Worm (Caenorhabditis elegans) whole organism, L3 larva: ENCODE data around the gene dpy-22.
A peak's percentile ranks its signal among the peaks of the same experiment; 100 is the strongest.

ENCODE experiments used
- ZK546.5 ChIP-seq: sonication (generic microtip); optimal IDR thresholded peaks from 2 replicates; lab custom pipeline; 2017; ENCODE audit warnings: missing biosample characterization, missing genetic modification characterization
- aly-2 ChIP-seq: fragments of 150-350 bp; optimal IDR thresholded peaks from 2 replicates; lab custom pipeline; 2014; ENCODE audit warnings: missing biosample characterization, missing genetic modification characterization
- ceh-28 ChIP-seq: fragments of 150-350 bp; optimal IDR thresholded peaks from 2 replicates; lab custom pipeline; 2014; ENCODE audit warnings: missing biosample characterization, missing genetic modification reagents, missing genetic modification characterization
- ceh-82 ChIP-seq: fragments of 150-350 bp; optimal IDR thresholded peaks from 2 replicates; lab custom pipeline; 2014; ENCODE audit warnings: missing biosample characterization, missing genetic modification characterization
- daf-12 ChIP-seq: fragments of 150-350 bp; optimal IDR thresholded peaks from 2 replicates; lab custom pipeline; 2014; ENCODE audit warnings: missing biosample characterization, missing genetic modification reagents, missing genetic modification characterization
- egl-27 ChIP-seq: sonication (generic microtip); optimal IDR thresholded peaks from 4 replicates; lab custom pipeline; 2017; ENCODE audit warnings: missing biosample characterization, missing genetic modification reagents, missing genetic modification characterization
- egl-5 ChIP-seq: fragments of 150-350 bp; optimal IDR thresholded peaks from 2 replicates; lab custom pipeline; 2017; ENCODE audit warnings: missing biosample characterization, missing genetic modification reagents, missing genetic modification characterization, inconsistent platforms
- elt-2 ChIP-seq: sonication (generic microtip); optimal IDR thresholded peaks from 2 replicates; lab custom pipeline; 2016; ENCODE audit warnings: missing genetic modification reagents, mild to moderate bottlenecking, missing genetic modification characterization, missing compliant biosample characterization
- fkh-2 ChIP-seq: fragments of 150-350 bp; optimal IDR thresholded peaks from 2 replicates; lab custom pipeline; 2014; ENCODE audit warnings: missing biosample characterization, missing genetic modification reagents, missing genetic modification characterization
- fos-1 ChIP-seq: fragments of 150-350 bp; optimal IDR thresholded peaks from 2 replicates; lab custom pipeline; 2014; ENCODE audit warnings: missing biosample characterization, missing genetic modification characterization
- jun-1 ChIP-seq: fragments of 150-350 bp; optimal IDR thresholded peaks from 2 replicates; lab custom pipeline; 2014; ENCODE audit warnings: missing biosample characterization, missing genetic modification reagents, missing genetic modification characterization
- lin-39 ChIP-seq: fragments of 150-350 bp; optimal IDR thresholded peaks from 2 replicates; lab custom pipeline; 2018; ENCODE audit warnings: missing biosample characterization, missing genetic modification reagents, missing genetic modification characterization
- lsy-12 ChIP-seq: sonication (generic microtip); optimal IDR thresholded peaks from 2 replicates; lab custom pipeline; 2016; ENCODE audit warnings: mild to moderate bottlenecking, missing genetic modification characterization, missing compliant biosample characterization
- mdl-1 ChIP-seq: fragments of 150-350 bp; optimal IDR thresholded peaks from 2 replicates; lab custom pipeline; 2014; ENCODE audit warnings: missing biosample characterization, missing genetic modification characterization
- mml-1 ChIP-seq: fragments of 150-350 bp; sonication (generic microtip); optimal IDR thresholded peaks from 3 replicates; lab custom pipeline; 2014; ENCODE audit warnings: missing biosample characterization, missing genetic modification characterization
- nfya-1 ChIP-seq: sonication (generic microtip); optimal IDR thresholded peaks from 2 replicates; lab custom pipeline; 2017; ENCODE audit warnings: missing genetic modification characterization, mild to moderate bottlenecking, missing compliant biosample characterization, antibody characterized with exemption, moderate library complexity; ENCODE audit not compliant: insufficient read depth
- nhr-25 ChIP-seq: sonication (generic microtip); optimal IDR thresholded peaks from 2 replicates; lab custom pipeline; 2017; ENCODE audit warnings: missing biosample characterization, missing genetic modification characterization
- nhr-43 ChIP-seq: sonication (generic microtip); optimal IDR thresholded peaks from 2 replicates; lab custom pipeline; 2016; ENCODE audit warnings: mild to moderate bottlenecking, missing genetic modification characterization, missing compliant biosample characterization; ENCODE audit not compliant: poor library complexity, severe bottlenecking
- nhr-67 ChIP-seq: fragments of 150-350 bp; optimal IDR thresholded peaks from 2 replicates; lab custom pipeline; 2014; ENCODE audit warnings: missing biosample characterization, missing genetic modification characterization
- nhr-76 ChIP-seq: fragments of 150-350 bp; sonication (generic microtip); optimal IDR thresholded peaks from 5 replicates; lab custom pipeline; 2014; ENCODE audit warnings: missing biosample characterization, missing genetic modification characterization
- nhr-77 ChIP-seq: fragments of 150-350 bp; optimal IDR thresholded peaks from 2 replicates; lab custom pipeline; 2014; ENCODE audit warnings: missing biosample characterization, missing genetic modification characterization
- pha-4 ChIP-seq: fragments of 150-350 bp; optimal IDR thresholded peaks from 2 replicates; lab custom pipeline; 2014; ENCODE audit warnings: missing biosample characterization, missing genetic modification reagents, missing genetic modification characterization
- pqm-1 ChIP-seq: fragments of 150-350 bp; optimal IDR thresholded peaks from 2 replicates; lab custom pipeline; 2017; ENCODE audit warnings: missing biosample characterization, missing genetic modification characterization, inconsistent platforms
- sea-2 ChIP-seq: fragments of 150-350 bp; sonication (generic microtip); optimal IDR thresholded peaks from 4 replicates; lab custom pipeline; 2014; ENCODE audit warnings: missing biosample characterization, missing genetic modification reagents, missing genetic modification characterization
- skn-1 ChIP-seq: fragments of 150-350 bp; optimal IDR thresholded peaks from 2 replicates; lab custom pipeline; 2014; ENCODE audit warnings: missing biosample characterization, missing genetic modification characterization
- tbx-2 ChIP-seq: sonication (generic microtip); optimal IDR thresholded peaks from 2 replicates; lab custom pipeline; 2016; ENCODE audit warnings: mild to moderate bottlenecking, missing genetic modification characterization, missing compliant biosample characterization
- unc-39 ChIP-seq: sonication (generic microtip); optimal IDR thresholded peaks from 4 replicates; lab custom pipeline; 2017; ENCODE audit warnings: missing biosample characterization, missing genetic modification characterization
- unc-62 ChIP-seq: fragments of 150-350 bp; sonication (generic microtip); optimal IDR thresholded peaks from 4 replicates; lab custom pipeline; 2014; ENCODE audit warnings: missing biosample characterization, missing genetic modification reagents, missing genetic modification characterization
- ztf-11 ChIP-seq: fragments of 150-350 bp; optimal IDR thresholded peaks from 2 replicates; lab custom pipeline; 2014; ENCODE audit warnings: missing biosample characterization, missing genetic modification characterization
- ztf-4 ChIP-seq: fragments of 150-350 bp; optimal IDR thresholded peaks from 2 replicates; lab custom pipeline; 2014; ENCODE audit warnings: missing biosample characterization, missing genetic modification characterization

dpy-22 gene

ce11 chrX:9848214-9848789 is 26.2 kb upstream of the dpy-22 start:
- TF ChIP-seq elt-2 (tag; lab: Kevin White, UChicago) (no peak), pha-4 (tag; lab: Kevin White, UChicago) (no peak), unc-62 (GFP tag; lab: Kevin White, UChicago) (no peak), jun-1 (tag; lab: Kevin White, UChicago) (no peak), nhr-25 (tag; lab: Kevin White, UChicago) (no peak), lin-39 (no peak), skn-1 (tag; lab: Kevin White, UChicago) (no peak), fkh-2 (no peak), sea-2 (GFP tag; lab: Kevin White, UChicago) (no peak), ceh-82 (tag; lab: Kevin White, UChicago) (no peak), unc-39 (tag; lab: Kevin White, UChicago) (no peak), egl-27 (no peak), nhr-67 (tag; lab: Kevin White, UChicago) (no peak), mml-1 (tag; lab: Kevin White, UChicago) (no peak), nhr-76 (tag; lab: Kevin White, UChicago) (no peak)

DNA sequence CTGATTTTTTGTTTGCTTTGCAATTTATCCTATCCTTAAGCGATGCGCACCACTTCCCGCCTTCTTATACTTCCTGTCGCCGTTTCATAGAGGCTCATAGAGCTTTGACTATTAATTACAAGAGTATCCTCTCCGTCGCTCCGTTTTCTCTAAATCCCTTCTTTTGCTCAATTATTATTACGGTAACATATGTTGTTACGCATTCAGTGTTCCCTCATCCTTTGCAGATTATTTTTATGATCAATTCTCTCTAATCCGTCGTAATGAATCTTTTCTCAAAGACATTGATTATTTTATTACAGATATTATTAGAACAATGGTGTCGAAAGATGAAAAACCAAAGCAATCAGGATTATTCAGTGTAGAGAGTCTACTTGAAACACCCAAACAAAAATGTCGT is 24.9 kb upstream of the dpy-22 start, which contains the start of gene vab-15:
vab-15 (plus strand) TSS at position 301 of the 400 bp plus-strand sequence.
- TF ChIP-seq ZK546.5 (no peak), egl-27 (no peak), ztf-11 (tag; lab: Kevin White, UChicago) (no peak), ceh-28 (tag; lab: Kevin White, UChicago) (no peak), fos-1 (tag; lab: Kevin White, UChicago) (no peak), nhr-43 (tag; lab: Kevin White, UChicago) (no peak), nhr-77 (tag; lab: Kevin White, UChicago) (no peak), fkh-2 (no peak)
- TF ChIP-seq, all 47 proteins: peak for 0

DNA sequence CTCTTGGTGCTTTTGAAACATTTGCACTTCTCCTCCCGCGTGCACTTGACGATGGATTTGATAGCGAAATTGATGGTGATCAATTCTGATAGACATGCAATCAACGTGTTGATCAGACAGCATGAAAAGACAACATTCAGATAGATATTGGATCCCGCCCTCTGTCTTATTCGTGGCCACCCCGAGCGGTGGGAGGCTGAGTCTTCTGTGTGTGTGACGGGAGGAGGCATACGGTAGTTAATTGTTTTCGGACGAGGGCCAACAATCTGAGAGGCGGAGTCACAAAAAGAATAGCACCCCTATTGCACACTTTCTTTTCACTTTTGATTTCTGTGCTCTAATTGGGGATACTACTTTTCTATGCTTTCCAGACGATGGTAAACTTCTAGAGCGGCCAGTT is 23.8 kb upstream of the dpy-22 start:
- TF ChIP-seq nfya-1 (tag; lab: Kevin White, UChicago), result peak; percentile 26
- no peak for TF ChIP-seq mdl-1 (tag; lab: Kevin White, UChicago)
- no peak for TF ChIP-seq aly-2
- TF ChIP-seq egl-5 (tag; lab: Kevin White, UChicago), result no peak
- no peak for TF ChIP-seq fos-1 (tag; lab: Kevin White, UChicago)
- TF ChIP-seq daf-12 (tag; lab: Kevin White, UChicago), result no peak
- TF ChIP-seq unc-39 (tag; lab: Kevin White, UChicago), result no peak

DNA sequence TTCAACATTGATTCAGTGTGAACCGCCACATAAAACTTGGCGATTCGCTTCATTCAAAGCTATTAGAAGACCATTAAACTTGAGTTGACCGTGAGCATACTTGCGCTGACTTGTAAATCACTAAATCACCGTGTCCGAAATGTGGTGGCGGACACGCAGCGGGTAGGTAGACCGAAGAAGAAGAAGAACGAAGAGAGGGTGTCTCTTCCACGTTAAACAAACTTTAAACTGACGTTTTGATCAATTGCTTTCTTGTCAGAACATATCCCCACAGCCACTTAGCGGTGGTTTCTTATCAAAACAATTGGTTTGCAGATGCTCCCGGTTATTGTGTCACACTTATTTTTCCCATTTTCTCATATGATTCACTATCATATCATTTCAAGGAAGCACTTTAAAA is 21.5 kb upstream of the dpy-22 start:
- TF ChIP-seq aly-2 (no peak), fkh-2 (no peak), lsy-12 (no peak), egl-5 (tag; lab: Kevin White, UChicago) (peak; percentile 16)

DNA sequence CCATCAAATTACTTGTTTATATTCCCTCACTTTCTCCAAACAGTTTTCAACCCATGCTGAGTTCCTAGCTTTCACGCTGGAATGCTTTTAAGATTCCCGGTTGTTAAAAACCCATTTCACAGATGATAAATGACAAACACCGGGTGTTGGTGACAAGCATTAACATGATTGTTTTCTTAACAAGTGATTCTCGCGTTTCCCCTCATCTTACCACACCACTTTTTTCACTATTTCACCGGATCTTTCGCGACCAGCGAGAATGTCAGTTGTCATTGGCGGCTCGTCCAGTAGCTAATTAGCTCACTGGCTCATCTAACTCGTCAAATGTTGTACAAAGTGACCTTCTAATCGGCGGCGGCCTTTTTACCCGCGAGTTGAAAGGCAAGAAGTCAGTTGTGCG is 20.0 kb upstream of the dpy-22 start:
- no peak for TF ChIP-seq ceh-82 (tag; lab: Kevin White, UChicago)
- peak; percentile 22 for TF ChIP-seq lin-39
- TF ChIP-seq unc-39 (tag; lab: Kevin White, UChicago), result no peak
- peak; percentile 25 for TF ChIP-seq nfya-1 (tag; lab: Kevin White, UChicago)
- peak; percentile 85 for TF ChIP-seq egl-5 (tag; lab: Kevin White, UChicago)

DNA sequence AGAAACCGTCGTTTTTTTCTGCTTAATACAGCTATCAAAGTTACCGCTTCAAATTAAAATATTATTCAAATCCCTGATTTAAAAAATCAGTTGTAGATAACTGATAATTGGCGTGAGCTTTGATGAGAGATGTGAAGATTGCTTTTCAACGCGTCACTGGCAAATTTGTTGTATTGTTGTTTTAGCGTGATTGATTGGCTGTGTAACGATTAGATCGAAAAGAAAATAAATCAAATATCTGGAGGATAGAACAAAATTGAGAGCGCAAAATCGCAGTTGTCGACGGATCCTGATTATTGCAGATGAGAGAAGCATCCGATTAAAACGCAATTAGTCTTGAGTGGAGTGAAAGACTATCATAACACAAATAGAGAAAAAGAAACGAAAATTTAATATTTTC is 18.8 kb upstream of the dpy-22 start:
- TF ChIP-seq tbx-2 (tag; lab: Kevin White, UChicago) (no peak), jun-1 (tag; lab: Kevin White, UChicago) (no peak), pqm-1 (tag; lab: Kevin White, UChicago) (no peak), mml-1 (tag; lab: Kevin White, UChicago) (no peak), skn-1 (tag; lab: Kevin White, UChicago) (no peak), ztf-11 (tag; lab: Kevin White, UChicago) (no peak), unc-62 (GFP tag; lab: Kevin White, UChicago) (no peak), egl-5 (tag; lab: Kevin White, UChicago) (no peak), ztf-4 (tag; lab: Kevin White, UChicago) (no peak), nhr-43 (tag; lab: Kevin White, UChicago) (no peak)
